Worm (Caenorhabditis elegans): ENCODE measurements around the gene srw-144.
"Not testable (repeated sequence)": the region's sequence is repeated elsewhere in the genome, so short reads cannot be mapped to it uniquely, and the experiment has no call there.

srw-144 gene

DNA sequence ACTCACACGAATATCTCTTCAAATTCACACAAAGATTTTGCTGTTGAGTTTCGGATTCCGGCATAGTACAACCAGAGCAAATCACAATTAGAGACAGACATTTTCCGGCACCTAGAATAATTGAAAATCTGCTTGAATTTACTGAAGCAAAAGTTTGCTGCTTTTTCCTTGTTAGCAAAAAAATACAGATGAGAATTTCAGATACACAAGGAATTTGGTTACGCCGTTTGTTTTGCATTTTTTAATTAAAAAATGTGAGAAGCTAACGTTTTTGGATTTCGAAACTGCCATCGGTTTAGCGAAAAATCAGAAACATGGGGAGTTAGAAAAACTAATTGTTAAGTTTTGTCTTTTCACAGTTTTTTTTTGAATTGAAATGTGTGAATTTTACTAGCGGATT lies 19.2 kb upstream of the srw-144 start, which contains the start of gene srw-118:
Gene srw-118, minus strand, starts transcription at position 101 of the 400 bp plus-strand sequence.
- TF ChIP-seq ceh-22 (tag; optimal IDR thresholded peaks at IDR 0.05) (no peak), C38D4.7 (GFP tag; optimal IDR thresholded peaks at IDR 0.05) (no peak), ceh-24 (tag; optimal IDR thresholded peaks at IDR 0.05) (no peak), lin-11 (tag; optimal IDR thresholded peaks at IDR 0.05) (no peak), ztf-16 (tag; optimal IDR thresholded peaks at IDR 0.05) (no peak), madf-2 (tag; optimal IDR thresholded peaks at IDR 0.05) (no peak), npax-4 (tag; optimal IDR thresholded peaks at IDR 0.05) (no peak), hlh-30 (tag; optimal IDR thresholded peaks at IDR 0.05; ENCODE audit: insufficient read depth) (no peak), Y22D7AL.16 (tag; optimal IDR thresholded peaks at IDR 0.05) (no peak), ceh-48 (tag; optimal IDR thresholded peaks at IDR 0.05) (no peak), rnt-1 (tag; optimal IDR thresholded peaks at IDR 0.05) (no peak), pha-4 (tag; optimal IDR thresholded peaks at IDR 0.05) (no peak), ceh-45 (GFP tag; IDR thresholded peaks at IDR 0.05) (no peak), unc-42 (tag; optimal IDR thresholded peaks at IDR 0.05) (no peak), ceh-30 (tag; optimal IDR thresholded peaks at IDR 0.05) (no peak), ceh-18 (tag; optimal IDR thresholded peaks at IDR 0.05) (no peak)

DNA sequence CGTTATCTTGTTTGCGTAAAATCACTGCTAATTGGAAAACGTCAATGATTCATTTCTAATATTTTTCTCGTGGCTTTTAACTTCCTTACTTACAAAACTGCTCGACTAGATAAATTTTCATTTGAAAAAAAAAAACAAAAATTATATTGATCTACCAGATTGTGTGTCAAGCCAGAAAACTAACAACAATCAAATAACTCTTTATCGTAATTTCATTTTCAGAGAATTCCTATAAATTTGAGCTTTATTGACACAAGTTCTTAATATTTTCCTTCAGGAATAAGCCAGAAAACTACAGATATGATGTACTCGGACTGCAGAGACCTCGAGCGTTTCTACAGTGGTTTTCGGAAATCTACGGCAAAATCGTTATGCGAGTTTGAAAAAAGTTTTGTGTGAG lies 15.5 kb upstream of the srw-144 start, which contains the start of gene srw-124:
Gene srw-124, plus strand, starts transcription at position 301 of the 400 bp plus-strand sequence.
- TF ChIP-seq unc-42 (tag; optimal IDR thresholded peaks at IDR 0.05) (no peak), ceh-14 (tag; optimal IDR thresholded peaks at IDR 0.05) (no peak), pha-2 (tag; optimal IDR thresholded peaks at IDR 0.05) (no peak), nfya-1 (tag; optimal IDR thresholded peaks at IDR 0.05) (no peak), C08G9.2 (tag; optimal IDR thresholded peaks at IDR 0.05) (no peak), ttx-3 (tag; optimal IDR thresholded peaks at IDR 0.05) (no peak), lim-6 (tag; optimal IDR thresholded peaks at IDR 0.05) (no peak), hlh-6 (tag; optimal IDR thresholded peaks at IDR 0.05) (no peak), ceh-48 (tag; optimal IDR thresholded peaks at IDR 0.05) (no peak), unc-86 (tag; optimal IDR thresholded peaks at IDR 0.05) (no peak), ceh-34 (tag; optimal IDR thresholded peaks at IDR 0.05) (no peak)

DNA sequence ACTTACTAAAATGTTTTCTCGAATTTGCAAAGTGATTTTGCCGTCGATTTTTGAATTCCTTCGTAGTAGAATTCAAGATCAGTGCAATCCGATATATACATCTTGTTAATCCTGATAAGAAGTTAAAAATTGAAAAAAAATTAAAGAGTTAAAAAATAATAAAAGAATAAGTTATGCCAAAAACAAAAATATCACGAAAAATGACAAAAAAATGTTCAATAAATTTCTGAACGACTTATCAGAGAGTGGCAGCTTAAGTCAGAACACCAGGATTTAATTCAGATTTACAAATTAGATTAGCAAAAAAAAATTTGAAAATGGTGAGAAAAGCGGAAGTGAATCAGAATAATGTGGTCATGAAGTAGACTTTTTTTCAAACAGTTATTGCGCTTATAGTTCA lies 14.5 kb upstream of the srw-144 start, which contains the start of gene srw-123:
Gene srw-123, minus strand, starts transcription at position 101 of the 400 bp plus-strand sequence.
- TF ChIP-seq madf-2 (tag; optimal IDR thresholded peaks at IDR 0.05); elt-2 (tag; optimal IDR thresholded peaks at IDR 0.05); ceh-6 (GFP tag; optimal IDR thresholded peaks at IDR 0.05): not testable (repeated sequence)

DNA sequence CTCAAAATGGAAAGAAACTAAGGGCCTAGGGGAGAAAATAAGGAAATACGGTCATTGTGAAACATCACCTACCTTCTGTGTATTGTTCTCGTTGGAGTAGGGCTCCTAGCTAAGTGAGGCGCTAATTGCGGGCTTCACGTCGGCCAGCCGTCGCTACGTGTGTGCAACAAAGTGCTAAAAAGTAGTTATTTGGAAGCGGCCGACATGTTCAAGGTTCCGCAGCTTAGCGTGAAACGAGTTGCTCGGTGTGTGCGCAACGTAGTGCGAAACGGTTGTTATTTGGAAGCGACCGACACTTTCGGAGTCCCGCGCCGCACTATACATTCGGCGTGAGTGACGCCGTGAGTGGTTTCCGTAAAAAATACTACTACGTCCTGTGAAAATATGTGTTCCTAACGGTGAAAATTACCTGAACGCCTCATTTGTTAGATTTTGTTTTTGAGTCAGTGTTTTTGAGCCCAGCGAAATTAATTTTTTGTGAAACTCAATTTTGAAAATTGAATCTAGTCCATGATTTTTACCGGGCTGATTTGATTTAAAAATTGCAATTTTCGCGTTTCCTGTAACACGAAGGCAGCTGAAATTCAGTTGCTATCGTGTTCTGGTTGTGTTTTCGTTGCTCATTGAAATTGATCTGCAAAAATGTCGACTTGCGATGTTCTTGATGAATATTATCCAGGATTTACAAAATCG lies 10.7 kb upstream of the srw-144 start, which contains the start of gene srw-129:
Gene srw-129, plus strand, starts transcription at position 643 of the 693 bp plus-strand sequence.
- TF ChIP-seq unc-42 (tag; optimal IDR thresholded peaks at IDR 0.05) (no peak), pax-1 (tag; optimal IDR thresholded peaks at IDR 0.05) (no peak), fax-1 (tag; optimal IDR thresholded peaks at IDR 0.05) (no peak), pat-9 (tag; optimal IDR thresholded peaks at IDR 0.05) (no peak), eyg-1 (tag; optimal IDR thresholded peaks at IDR 0.05) (no peak), dve-1 (tag; optimal IDR thresholded peaks at IDR 0.05) (no peak), unc-86 (tag; optimal IDR thresholded peaks at IDR 0.05) (no peak), ztf-16 (tag; optimal IDR thresholded peaks at IDR 0.05) (no peak), hlh-15 (tag; optimal IDR thresholded peaks at IDR 0.05) (no peak), madf-2 (tag; optimal IDR thresholded peaks at IDR 0.05) (no peak), F13H6.1 (tag; optimal IDR thresholded peaks at IDR 0.05) (no peak), rnt-1 (tag; optimal IDR thresholded peaks at IDR 0.05) (no peak), nhr-232 (tag; optimal IDR thresholded peaks at IDR 0.05) (no peak), syd-9 (tag; optimal IDR thresholded peaks at IDR 0.05) (no peak), lim-6 (tag; optimal IDR thresholded peaks at IDR 0.05) (no peak), ceh-34 (tag; optimal IDR thresholded peaks at IDR 0.05) (no peak), unc-55 (GFP tag; optimal IDR thresholded peaks at IDR 0.05) (no peak), K02D7.2 (tag; optimal IDR thresholded peaks at IDR 0.05) (no peak), ama-1 (optimal IDR thresholded peaks at IDR 0.05) (no peak), ceh-14 (tag; optimal IDR thresholded peaks at IDR 0.05) (no peak)

Data from whole organism, late embryonic.